Worm (Caenorhabditis elegans): Measurements from ENCODE around the gene Y47D7A.12.
A peak's percentile ranks its signal among the peaks of the same experiment; 100 is the strongest.

The Y47D7A.12 gene

DNA sequence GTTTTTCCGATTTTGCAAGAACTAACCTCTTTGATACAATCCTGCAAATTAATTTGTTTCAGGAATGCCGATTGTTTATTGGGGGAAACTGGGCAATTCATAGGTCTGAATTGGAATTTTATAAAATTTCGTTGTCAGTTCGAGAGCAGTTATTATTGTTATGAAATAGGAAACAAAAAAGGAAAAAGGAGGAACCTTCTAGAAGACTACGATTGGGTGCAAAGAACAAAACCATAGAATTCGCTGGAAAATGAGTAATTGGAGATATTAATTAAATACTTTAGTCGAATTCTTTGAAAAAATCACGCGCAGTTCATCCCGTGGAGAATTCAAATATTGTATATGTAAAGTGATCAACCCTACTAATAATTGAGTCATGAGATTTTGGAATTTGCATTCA is 42.1 kb downstream of the Y47D7A.12 start, which contains the start of gene F13A2.9:
Gene F13A2.9, minus strand, starts transcription at position 101 of the 400 bp plus-strand sequence.
- no peak for TF ChIP-seq C16A3.4 (tag; optimal IDR thresholded peaks at IDR 0.05)
- TF ChIP-seq ceh-90 (tag; optimal IDR thresholded peaks at IDR 0.05), result peak; percentile 27
- no peak for TF ChIP-seq aha-1 (tag; optimal IDR thresholded peaks at IDR 0.05)
- TF ChIP-seq sox-4 (tag; optimal IDR thresholded peaks at IDR 0.05), result no peak
- TF ChIP-seq fkh-4 (tag; optimal IDR thresholded peaks at IDR 0.05; ENCODE audit: borderline replicate concordance), result no peak
- TF ChIP-seq fkh-8 (tag; optimal IDR thresholded peaks at IDR 0.05), result peak; percentile 8
- TF ChIP-seq unc-98 (GFP tag; IDR thresholded peaks at IDR 0.05), result no peak
- no peak for TF ChIP-seq sup-37 (GFP tag; optimal IDR thresholded peaks at IDR 0.05)
- peak; percentile 74 for TF ChIP-seq ceh-8 (GFP tag; optimal IDR thresholded peaks at IDR 0.05)

- TF ChIP-seq nhr-28 (tag; optimal IDR thresholded peaks at IDR 0.05) (no peak), jun-1 (tag; optimal IDR thresholded peaks at IDR 0.05) (no peak), C34B4.2 (tag; optimal IDR thresholded peaks at IDR 0.05) (no peak), swsn-7 (tag; optimal IDR thresholded peaks at IDR 0.05) (no peak), fkh-4 (tag; optimal IDR thresholded peaks at IDR 0.05; ENCODE audit: borderline replicate concordance) (no peak), nhr-77 (tag; optimal IDR thresholded peaks at IDR 0.05) (no peak), C16A3.4 (tag; optimal IDR thresholded peaks at IDR 0.05) (no peak), nhr-12 (tag; optimal IDR thresholded peaks at IDR 0.05) (no peak), rnt-1 (tag; optimal IDR thresholded peaks at IDR 0.05) (no peak), lir-3 (tag; optimal IDR thresholded peaks at IDR 0.05; ENCODE audit: poor library complexity) (no peak), mdl-1 (tag; optimal IDR thresholded peaks at IDR 0.05) (no peak), nhr-71 (tag; optimal IDR thresholded peaks at IDR 0.05) (no peak), blmp-1 (tag; optimal IDR thresholded peaks at IDR 0.05) (no peak)
Observed at ce11 chrV:4386173-4386572, 43.3 kb downstream of the Y47D7A.12 start, which contains the start of gene F13A2.10. TSS of gene F13A2.10 (minus strand) at chrV:4386273.

DNA sequence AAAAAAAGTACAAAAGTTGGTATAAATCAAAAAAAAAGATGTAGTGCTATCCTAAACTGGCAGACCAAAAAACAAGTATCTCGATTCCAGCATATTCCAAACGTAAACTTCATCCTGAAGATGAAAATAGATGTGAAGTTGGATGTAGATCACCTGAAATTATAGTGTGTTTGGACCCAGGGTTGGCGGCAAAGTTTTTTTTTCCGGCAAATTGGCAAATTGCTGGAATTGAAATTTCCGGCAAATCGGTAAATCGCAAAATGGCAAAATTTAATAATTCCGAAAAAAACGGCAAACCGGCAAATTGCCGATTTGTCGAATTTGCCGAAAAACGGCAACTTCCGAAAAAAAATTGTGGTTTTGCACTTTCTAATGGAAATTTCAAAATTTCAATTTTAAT is 45.0 kb downstream of the Y47D7A.12 start, which contains the start of gene F13A2.2:
Gene F13A2.2, minus strand, starts transcription at position 101 of the 400 bp plus-strand sequence.
- no peak for TF ChIP-seq pqm-1 (tag; optimal IDR thresholded peaks at IDR 0.05)
- TF ChIP-seq unc-86 (tag; optimal IDR thresholded peaks at IDR 0.05), result no peak
- no peak for TF ChIP-seq lin-35 (GFP tag; optimal IDR thresholded peaks at IDR 0.05)
- TF ChIP-seq lin-14 (GFP tag; optimal IDR thresholded peaks at IDR 0.05), result no peak
- no peak for TF ChIP-seq C04F5.9 (tag; optimal IDR thresholded peaks at IDR 0.05)
- no peak for TF ChIP-seq nhr-84 (tag; optimal IDR thresholded peaks at IDR 0.05)
- no peak for TF ChIP-seq unc-130 (tag; optimal IDR thresholded peaks at IDR 0.05)
- TF ChIP-seq lin-13 (GFP tag; optimal IDR thresholded peaks at IDR 0.05), result no peak
- no peak for TF ChIP-seq grh-1 (GFP tag; IDR thresholded peaks at IDR 0.05)
- no peak for TF ChIP-seq sox-4 (tag; optimal IDR thresholded peaks at IDR 0.05)
- no peak for TF ChIP-seq egl-27 (tag; optimal IDR thresholded peaks at IDR 0.05)
- no peak for TF ChIP-seq snpc-4 (tag; optimal IDR thresholded peaks at IDR 0.05)

ce11 chrV:4382298-4382697 is 47.2 kb downstream of the Y47D7A.12 start, which contains the start of gene F13A2.1:
TSS of gene F13A2.1 (minus strand) at chrV:4382398.
- no peak for TF ChIP-seq dsc-1 (tag; optimal IDR thresholded peaks at IDR 0.05)
- no peak for TF ChIP-seq unc-98 (GFP tag; IDR thresholded peaks at IDR 0.05)
- TF ChIP-seq efl-1 (optimal IDR thresholded peaks at IDR 0.05), result no peak
- TF ChIP-seq efl-1 (GFP tag; optimal IDR thresholded peaks at IDR 0.05 in 1 of 2), result peak in 1 of 2 experiments; percentile 48
- no peak for TF ChIP-seq F16B12.6 (tag; optimal IDR thresholded peaks at IDR 0.05)
- TF ChIP-seq sup-37 (GFP tag; optimal IDR thresholded peaks at IDR 0.05), result no peak
- TF ChIP-seq blmp-1 (tag; optimal IDR thresholded peaks at IDR 0.05), result no peak
- TF ChIP-seq vab-15 (tag; optimal IDR thresholded peaks at IDR 0.05), result no peak
